Worm (Caenorhabditis elegans) whole organism, L4/young adult: ENCODE results near the gene F49F1.14.

Experiments
- W03F9.2 ChIP-seq: fragments of 150-350 bp; optimal IDR thresholded peaks from 2 replicates; lab custom pipeline; 2014; ENCODE audit warnings: missing biosample characterization, missing genetic modification characterization
- dao-5 ChIP-seq: sonication (generic microtip); optimal IDR thresholded peaks from 2 replicates; lab custom pipeline; 2016; ENCODE audit warnings: missing genotype, missing genetic modification characterization, moderate library complexity, missing compliant biosample characterization
- him-1 ChIP-seq: sonication (generic microtip); optimal IDR thresholded peaks from 2 replicates; lab custom pipeline; 2016; ENCODE audit warnings: missing genotype, missing genetic modification reagents, missing genetic modification characterization, missing compliant biosample characterization

DNA sequence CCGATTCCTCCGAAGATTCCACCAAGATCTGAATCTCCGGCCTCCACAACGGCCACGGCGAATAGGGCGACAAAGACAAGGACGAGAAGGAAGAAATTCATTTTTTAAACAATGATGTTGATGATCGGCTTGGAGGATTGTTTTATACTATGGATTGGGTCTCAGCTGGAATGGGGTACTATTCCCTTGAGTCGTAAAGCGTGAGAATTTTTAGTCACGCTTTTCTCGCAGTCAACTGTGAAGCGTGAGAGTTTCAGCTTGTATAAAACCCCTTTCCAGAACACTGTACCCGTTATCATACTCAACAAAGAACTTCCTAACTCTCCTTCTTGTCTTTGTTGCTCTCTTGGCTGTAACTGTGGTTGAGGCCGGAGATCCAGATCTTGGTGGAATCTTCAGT is 2.2 kb upstream of the F49F1.14 start, which contains the start of gene F49F1.15:
- TF ChIP-seq W03F9.2 (tag; lab: Kevin White, UChicago) (no peak), dao-5 (tag; lab: Kevin White, UChicago) (no peak), him-1 (tag; lab: Kevin White, UChicago) (no peak)
